Fruit fly (Drosophila melanogaster): ENCODE data around the gene pb.
A peak's percentile ranks its signal among the peaks of the same experiment; 100 is the strongest.

Gene pb

DNA sequence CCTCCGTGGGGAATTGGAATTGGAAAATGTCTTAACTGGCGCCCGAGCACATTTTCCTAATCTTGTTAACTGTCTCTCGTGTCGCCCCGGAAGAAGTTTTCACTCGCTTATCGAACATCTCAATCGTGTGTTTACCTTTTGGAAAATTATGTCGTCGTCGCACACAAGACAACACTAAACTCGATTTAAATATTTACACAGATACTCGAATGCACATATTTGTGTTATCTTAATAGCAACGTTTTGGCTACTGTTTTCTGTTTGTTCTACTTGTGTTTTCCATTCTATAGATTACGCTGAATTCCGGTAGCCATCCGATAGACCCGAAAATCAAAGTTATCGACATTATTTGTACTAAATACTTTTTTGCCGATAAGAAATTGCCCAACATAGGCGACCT is 74.6 kb downstream of the pb start:
- TF ChIP-seq CG8319 (GFP tag; optimal IDR thresholded peaks at IDR 0.05) (no peak), CG4318 (GFP tag; optimal IDR thresholded peaks at IDR 0.05) (no peak), fkh (GFP tag; optimal IDR thresholded peaks at IDR 0.05) (peak; percentile 88), Sox102F (GFP tag; optimal IDR thresholded peaks at IDR 0.05) (no peak)

DNA sequence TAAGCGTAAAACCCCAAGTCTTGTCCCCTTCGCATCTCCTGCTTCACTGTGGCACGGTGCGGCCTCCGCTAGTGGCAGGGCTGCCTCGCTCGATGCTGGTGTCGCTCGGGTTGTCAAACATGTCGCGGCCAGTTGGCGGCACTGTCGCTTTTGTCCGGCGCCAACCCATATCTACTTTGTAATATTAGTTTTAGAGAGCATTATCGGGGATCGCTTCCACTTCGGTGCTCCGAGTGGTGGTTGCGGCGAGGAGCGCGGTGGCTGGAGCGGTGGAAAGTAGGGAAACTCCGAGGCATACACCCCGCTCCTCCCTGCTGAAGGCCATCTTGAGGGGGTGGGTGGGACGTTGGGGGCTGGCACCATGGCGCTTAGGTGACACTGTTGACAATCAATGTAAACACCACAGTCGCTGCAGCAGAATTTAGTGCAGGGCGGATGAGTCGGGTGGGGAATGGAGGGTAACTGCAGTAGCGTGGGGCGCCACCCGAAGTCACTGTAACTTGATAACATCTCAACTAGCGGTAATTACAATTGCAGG is 76.7 kb downstream of the pb start:
- TF ChIP-seq spab (GFP tag; optimal IDR thresholded peaks at IDR 0.05): no peak
- peak; percentile 50 for TF ChIP-seq dsx (GFP tag; optimal IDR thresholded peaks at IDR 0.05; ENCODE audit: poor library complexity, severe bottlenecking)
- TF ChIP-seq fkh (GFP tag; optimal IDR thresholded peaks at IDR 0.05): peak; percentile 87
- TF ChIP-seq CG34406 (GFP tag; optimal IDR thresholded peaks at IDR 0.05): no peak
- peak; percentile 25 for TF ChIP-seq Hr4 (GFP tag; optimal IDR thresholded peaks at IDR 0.05)
- TF ChIP-seq Eip75B (GFP tag; optimal IDR thresholded peaks at IDR 0.05): no peak
- TF ChIP-seq CG6276 (GFP tag; optimal IDR thresholded peaks at IDR 0.05): peak; percentile 23
- TF ChIP-seq vri (GFP tag; optimal IDR thresholded peaks at IDR 0.05): no peak
- TF ChIP-seq CG11294 (GFP tag; IDR thresholded peaks at IDR 0.05): peak; percentile 11; the same call in 1 of the 2 replicates

DNA sequence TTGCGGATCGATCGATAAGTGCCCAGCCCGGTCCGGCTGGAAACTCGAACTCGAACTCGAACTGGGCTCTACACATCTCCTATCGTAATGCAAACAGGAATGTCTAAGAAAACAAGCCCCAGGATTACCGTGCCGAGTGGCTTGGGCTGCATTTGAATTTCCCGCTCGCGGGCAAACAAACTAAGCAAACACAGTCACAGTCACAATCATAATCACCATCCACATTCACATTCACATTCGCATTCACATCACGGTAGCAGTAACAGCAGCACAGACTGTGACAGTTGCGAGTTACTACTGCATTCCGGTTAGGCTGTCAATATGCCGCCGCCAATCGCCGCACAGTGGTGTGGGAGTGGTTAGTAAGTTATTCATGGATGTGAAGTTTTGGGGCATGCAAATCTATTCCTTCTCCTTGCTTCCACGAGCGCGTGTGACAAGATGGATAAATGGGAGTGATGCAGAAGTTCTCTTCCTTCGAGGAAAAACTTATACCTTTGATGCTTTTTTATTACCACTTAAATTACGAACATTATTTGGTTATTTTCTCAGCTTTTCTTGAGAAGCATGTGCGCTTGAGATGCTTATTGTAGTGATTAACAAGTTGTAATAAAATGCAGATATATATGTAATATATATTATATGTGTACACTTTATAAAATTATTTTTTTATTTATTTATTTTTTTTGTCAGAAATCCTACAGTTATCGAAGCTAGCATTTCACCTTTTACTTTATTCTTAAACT is 77.3 kb downstream of the pb start:
- TF ChIP-seq CG32006 (GFP tag; optimal IDR thresholded peaks at IDR 0.05): peak; percentile 83
- TF ChIP-seq CG10669 (GFP tag; optimal IDR thresholded peaks at IDR 0.05): no peak
- peak; percentile 10 for TF ChIP-seq OdsH (GFP tag; optimal IDR thresholded peaks at IDR 0.05)
- no peak for TF ChIP-seq dsx (GFP tag; optimal IDR thresholded peaks at IDR 0.05; ENCODE audit: poor library complexity, severe bottlenecking)
- TF ChIP-seq Met (GFP tag; optimal IDR thresholded peaks at IDR 0.05): no peak
- TF ChIP-seq CG16779 (tag; optimal IDR thresholded peaks at IDR 0.05): no peak
- no peak for TF ChIP-seq CG7368 (GFP tag; optimal IDR thresholded peaks at IDR 0.05)
- no peak for TF ChIP-seq spab (GFP tag; optimal IDR thresholded peaks at IDR 0.05)
- TF ChIP-seq CG11902 (GFP tag; optimal IDR thresholded peaks at IDR 0.05): no peak
- TF ChIP-seq CG6792 (GFP tag; optimal IDR thresholded peaks at IDR 0.05): no peak
- no peak for TF ChIP-seq pdm3 (GFP tag; optimal IDR thresholded peaks at IDR 0.05)
- TF ChIP-seq CG1621 (tag; optimal IDR thresholded peaks at IDR 0.05): no peak
- peak in 1 of 2 experiments; percentile 51 for TF ChIP-seq salr (GFP tag; optimal IDR thresholded peaks at IDR 0.05)
- TF ChIP-seq esn (GFP tag; optimal IDR thresholded peaks at IDR 0.05): no peak
- TF ChIP-seq eg (GFP tag; IDR thresholded peaks at IDR 0.05): peak; percentile 26; the same call in 1 of the 3 replicates
- TF ChIP-seq CG6276 (GFP tag; optimal IDR thresholded peaks at IDR 0.05): no peak
- no peak for TF ChIP-seq vri (GFP tag; optimal IDR thresholded peaks at IDR 0.05)
- no peak for TF ChIP-seq Ets96B (tag; optimal IDR thresholded peaks at IDR 0.05)
- TF ChIP-seq topi (GFP tag; optimal IDR thresholded peaks at IDR 0.05): no peak
- TF ChIP-seq Ets21C (GFP tag; optimal IDR thresholded peaks at IDR 0.05): no peak
- TF ChIP-seq CG11294 (GFP tag; IDR thresholded peaks at IDR 0.05): no peak
- no peak for TF ChIP-seq CG8632 (GFP tag; optimal IDR thresholded peaks at IDR 0.05)
- TF ChIP-seq cyc (GFP tag; optimal IDR thresholded peaks at IDR 0.05): no peak
- no peak for TF ChIP-seq CG34406 (GFP tag; optimal IDR thresholded peaks at IDR 0.05)
- no peak for TF ChIP-seq CG11762 (GFP tag; optimal IDR thresholded peaks at IDR 0.05; ENCODE audit: insufficient read depth)
- no peak for TF ChIP-seq fd59A (GFP tag; optimal IDR thresholded peaks at IDR 0.05)
- no peak for TF ChIP-seq Smox (GFP tag; optimal IDR thresholded peaks at IDR 0.05)
- TF ChIP-seq Lpt (GFP tag; optimal IDR thresholded peaks at IDR 0.05): peak; percentile 2
- no peak for TF ChIP-seq Hr38 (GFP tag; optimal IDR thresholded peaks at IDR 0.05)
- TF ChIP-seq fkh (GFP tag; optimal IDR thresholded peaks at IDR 0.05): peak; percentile 88
- TF ChIP-seq Sox102F (GFP tag; optimal IDR thresholded peaks at IDR 0.05): no peak
- no peak for TF ChIP-seq Sox15 (GFP tag; optimal IDR thresholded peaks at IDR 0.05)
- TF ChIP-seq CG8119 (GFP tag; IDR thresholded peaks at IDR 0.05): peak; percentile 32; the same call in 1 of the 3 replicates
- TF ChIP-seq ss (GFP tag; optimal IDR thresholded peaks at IDR 0.05): peak in 1 of 2 experiments; percentile 15
- 0 out of 3 replicates have a peak, but pooled peaks have one; percentile 10 for TF ChIP-seq CG6163 (GFP tag; IDR thresholded peaks at IDR 0.05)
- no peak for TF ChIP-seq CG3032 (tag; optimal IDR thresholded peaks at IDR 0.05)
- peak; percentile 54 for TF ChIP-seq svp (GFP tag)
- no peak for TF ChIP-seq fd85E (GFP tag; optimal IDR thresholded peaks at IDR 0.05)
- TF ChIP-seq CG3919 (GFP tag; optimal IDR thresholded peaks at IDR 0.05): peak; percentile 26
- peak; percentile 59 for TF ChIP-seq Eip78C (GFP tag)
- peak; percentile 1 for TF ChIP-seq dac (GFP tag; optimal IDR thresholded peaks at IDR 0.05)
